Fruit fly (Drosophila melanogaster): Measurements from ENCODE around the gene CG10068.

dm6 chr3R:7171384-7172099 lies 43.7 kb upstream of the CG10068 start:
- no peak for TF ChIP-seq CG8478 (optimal IDR thresholded peaks at IDR 0.05)
- TF ChIP-seq CTCF (optimal IDR thresholded peaks at IDR 0.05), result no peak

All from S2 (cell line).